Fruit fly (Drosophila melanogaster): Measurements from ENCODE around the gene CG32591.

Gene CG32591

DNA sequence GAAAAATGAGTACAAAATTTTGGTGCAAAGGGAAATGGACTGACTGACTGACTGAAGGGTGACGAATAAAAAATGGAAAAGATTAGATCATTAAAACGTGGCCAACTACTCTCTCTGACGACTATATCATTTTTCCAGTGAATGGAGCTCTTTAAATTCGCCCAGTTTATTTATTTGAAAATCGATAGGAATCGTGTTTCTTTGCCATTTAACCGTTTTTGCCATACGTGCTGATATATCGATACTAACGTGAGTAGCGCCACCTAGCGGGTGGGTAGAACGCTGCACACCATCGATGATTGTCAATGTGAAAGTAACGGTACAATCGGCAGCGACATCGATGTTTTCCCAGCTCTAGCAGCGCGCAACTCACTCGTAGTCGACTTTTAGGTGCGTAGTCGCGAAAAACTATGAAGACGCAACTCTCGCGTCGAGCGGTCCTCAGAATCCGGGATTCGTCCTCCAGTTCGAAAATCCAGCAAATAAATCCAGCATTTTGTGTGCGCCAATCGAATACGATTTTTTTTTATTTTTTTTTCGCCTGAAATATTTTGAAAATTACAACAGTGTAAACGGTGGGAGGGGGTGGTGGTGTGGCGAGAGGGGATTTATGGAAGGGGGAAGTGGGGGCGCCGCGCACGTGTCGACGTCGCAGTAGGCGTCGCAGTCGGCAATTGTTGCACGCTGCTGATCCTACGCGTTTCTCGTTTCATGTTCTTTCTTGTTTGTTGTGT lies 26.5 kb upstream of the CG32591 start, which contains the start of the genes CG9030 and eag (continued):
- TF ChIP-seq eyg (GFP tag; optimal IDR thresholded peaks at IDR 0.05): peak; percentile 12
- no peak for TF ChIP-seq CG15601 (tag; optimal IDR thresholded peaks at IDR 0.05)
- TF ChIP-seq wek (GFP tag; optimal IDR thresholded peaks at IDR 0.05): no peak
- peak; percentile 87 for TF ChIP-seq inv (GFP tag; IDR thresholded peaks at IDR 0.05; ENCODE audit: partially characterized antibody)
- TF ChIP-seq lola (GFP tag; optimal IDR thresholded peaks at IDR 0.05): no peak
- no peak for TF ChIP-seq Ada2b (GFP tag; IDR thresholded peaks at IDR 0.05)
- no peak for TF ChIP-seq crp (GFP tag; optimal IDR thresholded peaks at IDR 0.05)
- no peak for TF ChIP-seq Ets65A (GFP tag)
- no peak for TF ChIP-seq CG17359 (tag; optimal IDR thresholded peaks at IDR 0.05)
- peak; percentile 70 for TF ChIP-seq abd-A (tag; optimal IDR thresholded peaks at IDR 0.05)
- no peak for TF ChIP-seq CG10321 (GFP tag; IDR thresholded peaks at IDR 0.05)
- no peak for TF ChIP-seq bowl (GFP tag; IDR thresholded peaks at IDR 0.05)
- no peak for TF ChIP-seq Elba2 (GFP tag; optimal IDR thresholded peaks at IDR 0.05)
- TF ChIP-seq dm (GFP tag; optimal IDR thresholded peaks at IDR 0.05): no peak
- peak; percentile 5 for TF ChIP-seq HmgZ (tag; optimal IDR thresholded peaks at IDR 0.05)
- TF ChIP-seq HLH3B (GFP tag; IDR thresholded peaks at IDR 0.05): no peak
- TF ChIP-seq CG18476 (GFP tag; optimal IDR thresholded peaks at IDR 0.05): no peak
- TF ChIP-seq gsb (GFP tag; IDR thresholded peaks at IDR 0.05): no peak
- TF ChIP-seq stwl (tag; optimal IDR thresholded peaks at IDR 0.05): peak; percentile 85
- no peak for TF ChIP-seq jigr1 (GFP tag; IDR thresholded peaks at IDR 0.05)
- no peak for TF ChIP-seq CG8089 (GFP tag; optimal IDR thresholded peaks at IDR 0.05)
- TF ChIP-seq CG3281 (GFP tag; optimal IDR thresholded peaks at IDR 0.05): no peak
- TF ChIP-seq CG13894 (tag; optimal IDR thresholded peaks at IDR 0.05): peak; percentile 41
- TF ChIP-seq CG2199 (GFP tag; IDR thresholded peaks at IDR 0.05): no peak
- no peak for TF ChIP-seq eve (GFP tag; optimal IDR thresholded peaks at IDR 0.05)
- no peak for TF ChIP-seq Hr3 (GFP tag; optimal IDR thresholded peaks at IDR 0.05)
- no peak for TF ChIP-seq Antp (GFP tag; optimal IDR thresholded peaks at IDR 0.05)
- no peak for TF ChIP-seq CG9215 (GFP tag; IDR thresholded peaks at IDR 0.05)
- no peak for TF ChIP-seq CG17328 (GFP tag; IDR thresholded peaks at IDR 0.05)
- no peak for TF ChIP-seq Chrac-16 (GFP tag; optimal IDR thresholded peaks at IDR 0.05)
- TF ChIP-seq HLH54F (GFP tag; optimal IDR thresholded peaks at IDR 0.05): no peak
- no peak for TF ChIP-seq ems (GFP tag; optimal IDR thresholded peaks at IDR 0.05)
- no peak for TF ChIP-seq sug (tag; optimal IDR thresholded peaks at IDR 0.05)
- no peak for TF ChIP-seq CG12942 (GFP tag; optimal IDR thresholded peaks at IDR 0.05)
- no peak for TF ChIP-seq Trl (optimal IDR thresholded peaks at IDR 0.05)
- peak; percentile 34 for TF ChIP-seq Trl (GFP tag; optimal IDR thresholded peaks at IDR 0.05)
- TF ChIP-seq Spps (tag; optimal IDR thresholded peaks at IDR 0.05): no peak
- TF ChIP-seq ATbp (GFP tag; optimal IDR thresholded peaks at IDR 0.05): no peak
- TF ChIP-seq lilli (GFP tag; optimal IDR thresholded peaks at IDR 0.05): peak; percentile 30
- TF ChIP-seq CG13624 (GFP tag; optimal IDR thresholded peaks at IDR 0.05): peak; percentile 27
- TF ChIP-seq CrebB (tag; optimal IDR thresholded peaks at IDR 0.05): no peak
- TF ChIP-seq CG1647 (GFP tag; optimal IDR thresholded peaks at IDR 0.05): no peak
- TF ChIP-seq dysf (GFP tag; IDR thresholded peaks at IDR 0.05): no peak
- no peak for TF ChIP-seq Hr39 (optimal IDR thresholded peaks at IDR 0.05)
- TF ChIP-seq NK7.1 (GFP tag; optimal IDR thresholded peaks at IDR 0.05): no peak
- TF ChIP-seq Xrp1 (GFP tag; IDR thresholded peaks at IDR 0.05): 0 out of 2 replicates have a peak, but pooled peaks have one; percentile 15
- TF ChIP-seq CG4360 (GFP tag; IDR thresholded peaks at IDR 0.05): no peak
- peak; percentile 8 to 21 for TF ChIP-seq dpn (GFP tag; optimal IDR thresholded peaks at IDR 0.05)
- no peak for TF ChIP-seq CG11398 (GFP tag; optimal IDR thresholded peaks at IDR 0.05)
- no peak for TF ChIP-seq Sox100B (GFP tag; optimal IDR thresholded peaks at IDR 0.05)
- TF ChIP-seq trh (GFP tag; optimal IDR thresholded peaks at IDR 0.05): no peak
- no peak for TF ChIP-seq CG8388 (GFP tag; optimal IDR thresholded peaks at IDR 0.05)
